Worm (Caenorhabditis elegans) whole organism, L4 larva: ENCODE results near the gene hda-1.

Experiments
- hif-1 ChIP-seq, 2 experiments: sonication (generic microtip); optimal IDR thresholded peaks; 2 replicates each; lab custom pipeline; 2016 to 2017; ENCODE audit warnings: missing compliant biosample characterization in 2 of 2, missing genetic modification characterization in 2 of 2, missing genetic modification reagents in 2 of 2, missing genotype in 2 of 2, mild to moderate bottlenecking in 1 of 2
- nhr-41 ChIP-seq: fragments of 200-800 bp; sonication (Bioruptor generic); IDR thresholded peaks from 2 replicates; pipeline ENCODE4 v1.3.6; 2022; ENCODE audit warnings: missing genetic modification reagents, missing genetic modification characterization, missing compliant biosample characterization
- unc-62 ChIP-seq, 3 experiments: fragments of 150-350 bp in 1 of 3; sonication (generic microtip); optimal IDR thresholded peaks in 2 of 3; peaks in 1 of 3; 1 replicate in 1 of 3; 2 replicates in 2 of 3; lab custom pipeline; 2014 to 2017; ENCODE audit warnings: missing biosample characterization in 3 of 3, missing genetic modification characterization in 3 of 3, missing genetic modification reagents in 3 of 3, missing genotype in 1 of 3
- zag-1 ChIP-seq: fragments of 150-350 bp; optimal IDR thresholded peaks from 2 replicates; lab custom pipeline; 2014; ENCODE audit warnings: missing biosample characterization, missing genetic modification characterization

ce11 chrV:14523105-14523504 is 2.1 kb upstream of the hda-1 start, which contains the start of gene C53A5.2:
- TF ChIP-seq hif-1 (tag; optimal IDR thresholded peaks at IDR 0.05; lab: Kevin White, UChicago) (no peak), nhr-41 (GFP tag; lab: Robert Waterston, UW) (no peak), unc-62 (GFP tag; optimal IDR thresholded peaks at IDR 0.05 in 1 of 2; lab: Kevin White, UChicago) (no peak), unc-62 (tag; optimal IDR thresholded peaks at IDR 0.05; lab: Kevin White, UChicago) (no peak), zag-1 (no peak)
